Worm (Caenorhabditis elegans): Measurements from ENCODE around the gene npp-16.

- TF ChIP-seq C04F5.9 (tag; optimal IDR thresholded peaks at IDR 0.05) (peak; percentile 67), efl-3 (GFP tag; optimal IDR thresholded peaks at IDR 0.05) (no peak), lir-3 (tag; optimal IDR thresholded peaks at IDR 0.05; ENCODE audit: poor library complexity) (peak; percentile 94), egl-27 (tag; optimal IDR thresholded peaks at IDR 0.05) (peak in 1 of 2 experiments; percentile 47), sptf-1 (tag; optimal IDR thresholded peaks at IDR 0.05) (no peak), lin-15B (tag; optimal IDR thresholded peaks at IDR 0.05) (peak; percentile 87), nhr-11 (tag; optimal IDR thresholded peaks at IDR 0.05) (no peak), nhr-90 (tag; optimal IDR thresholded peaks at IDR 0.05; ENCODE audit: poor library complexity) (peak; percentile 89), nhr-19 (GFP tag; conservative IDR thresholded peaks at IDR 0.05) (peak; percentile 80), unc-62 (GFP tag; optimal IDR thresholded peaks at IDR 0.05) (no peak), nhr-77 (tag; optimal IDR thresholded peaks at IDR 0.05) (peak; percentile 79), ces-1 (GFP tag; optimal IDR thresholded peaks at IDR 0.05) (no peak)
Observed at ce11 chrIII:11870009-11870408, 45.7 kb upstream of the npp-16 start.

Measured in whole organism, L1 larva.